Worm (Caenorhabditis elegans) whole organism, L1 larva: ENCODE results near the gene C23G10.11.
A peak's percentile ranks its signal among the peaks of the same experiment; 100 is the strongest.

ENCODE experiments used
- C16A3.4 ChIP-seq: fragments of 150-350 bp; optimal IDR thresholded peaks from 2 replicates; lab custom pipeline; 2014; ENCODE audit warnings: missing biosample characterization, missing genetic modification characterization
- C34B4.2 ChIP-seq: sonication (generic microtip); optimal IDR thresholded peaks from 2 replicates; lab custom pipeline; 2017; ENCODE audit warnings: mild to moderate bottlenecking, missing genetic modification characterization, missing compliant biosample characterization
- F16B12.6 ChIP-seq: fragments of 150-350 bp; optimal IDR thresholded peaks from 2 replicates; lab custom pipeline; 2014; ENCODE audit warnings: missing biosample characterization, missing genetic modification characterization
- Y116A8C.19 ChIP-seq: sonication (generic microtip); optimal IDR thresholded peaks from 2 replicates; lab custom pipeline; 2016; ENCODE audit warnings: missing compliant biosample characterization, missing genetic modification characterization, borderline replicate concordance
- aha-1 ChIP-seq: fragments of 150-350 bp; optimal IDR thresholded peaks from 2 replicates; lab custom pipeline; 2014; ENCODE audit warnings: missing biosample characterization, missing genetic modification characterization
- alr-1 ChIP-seq: fragments of 200-800 bp; sonication (Bioruptor generic); optimal IDR thresholded peaks from 2 replicates; lab custom pipeline; 2018; ENCODE audit warnings: borderline replicate concordance, mild to moderate bottlenecking, missing genetic modification characterization, missing compliant biosample characterization
- ama-1 ChIP-seq: fragments of 150-350 bp; optimal IDR thresholded peaks from 2 replicates; lab custom pipeline; 2014
- blmp-1 ChIP-seq: fragments of 150-350 bp; optimal IDR thresholded peaks from 2 replicates; lab custom pipeline; 2014; ENCODE audit warnings: missing biosample characterization, missing genetic modification characterization
- ceh-88 ChIP-seq: fragments of 200-800 bp; sonication (Bioruptor generic); IDR thresholded peaks from 2 replicates; pipeline ENCODE4 v1.3.6; 2022; ENCODE audit warnings: missing genetic modification characterization, missing compliant biosample characterization
- dpl-1 ChIP-seq, 3 experiments: fragments of 150-350 bp in 2 of 3; sonication (generic microtip) in 1 of 3; optimal IDR thresholded peaks; 2 replicates each; lab custom pipeline; 2014 to 2017; ENCODE audit warnings: missing biosample characterization in 3 of 3, missing genetic modification characterization in 3 of 3, missing genetic modification reagents in 3 of 3
- efl-1 ChIP-seq, 4 experiments: fragments of 150-350 bp; optimal IDR thresholded peaks in 3 of 4; peaks in 1 of 4; 1 replicate in 1 of 4; 2 replicates in 3 of 4; lab custom pipeline; 2014; ENCODE audit warnings: missing biosample characterization in 2 of 4, missing genetic modification characterization in 2 of 4, missing genetic modification reagents in 2 of 4
- efl-3 ChIP-seq: fragments of 200-800 bp; sonication (Bioruptor generic); optimal IDR thresholded peaks from 2 replicates; lab custom pipeline; 2018; ENCODE audit warnings: mild to moderate bottlenecking, missing genetic modification characterization, missing compliant biosample characterization
- egl-13 ChIP-seq: sonication (generic microtip); optimal IDR thresholded peaks from 2 replicates; lab custom pipeline; 2016; ENCODE audit warnings: missing genotype, missing genetic modification reagents, missing genetic modification characterization, missing compliant biosample characterization
- egl-27 ChIP-seq, 2 experiments: fragments of 150-350 bp in 1 of 2; sonication (generic microtip); optimal IDR thresholded peaks; 3 replicates each; lab custom pipeline; 2017 to 2018; ENCODE audit warnings: missing biosample characterization in 2 of 2, missing genetic modification characterization in 2 of 2, missing genetic modification reagents in 2 of 2
- fkh-10 ChIP-seq: sonication (generic microtip); optimal IDR thresholded peaks from 2 replicates; lab custom pipeline; 2017; ENCODE audit warnings: missing biosample characterization, missing genetic modification reagents, missing genetic modification characterization
- fkh-4 ChIP-seq: sonication (generic microtip); optimal IDR thresholded peaks from 2 replicates; lab custom pipeline; 2016; ENCODE audit warnings: missing compliant biosample characterization, missing genetic modification characterization, borderline replicate concordance
- grh-1 ChIP-seq: fragments of 200-800 bp; sonication (Bioruptor generic); IDR thresholded peaks from 2 replicates; pipeline ENCODE4 v1.3.6; 2022; ENCODE audit warnings: missing genetic modification reagents, missing genetic modification characterization, missing compliant biosample characterization
- hpl-2 ChIP-seq: fragments of 150-350 bp; optimal IDR thresholded peaks from 2 replicates; lab custom pipeline; 2014; ENCODE audit warnings: missing biosample characterization, missing genetic modification reagents, missing genetic modification characterization
- irx-1 ChIP-seq: sonication (generic microtip); optimal IDR thresholded peaks from 2 replicates; lab custom pipeline; 2016; ENCODE audit warnings: missing genetic modification characterization, missing compliant biosample characterization
- lin-13 ChIP-seq: fragments of 150-350 bp; optimal IDR thresholded peaks from 2 replicates; lab custom pipeline; 2014; ENCODE audit warnings: missing biosample characterization, missing genetic modification reagents, missing genetic modification characterization
- lin-14 ChIP-seq: fragments of 200-800 bp; sonication (Bioruptor generic); optimal IDR thresholded peaks from 2 replicates; lab custom pipeline; 2018; ENCODE audit warnings: mild to moderate bottlenecking, missing genetic modification characterization, moderate library complexity, missing compliant biosample characterization
- lin-35 ChIP-seq, 2 experiments: fragments of 150-350 bp; optimal IDR thresholded peaks; 2 replicates each; lab custom pipeline; 2014; ENCODE audit warnings: missing biosample characterization in 2 of 2, missing genetic modification characterization in 2 of 2, missing genetic modification reagents in 2 of 2
- lir-3 ChIP-seq: sonication (generic microtip); optimal IDR thresholded peaks from 2 replicates; lab custom pipeline; 2016; ENCODE audit warnings: mild to moderate bottlenecking, missing genetic modification characterization, moderate library complexity, missing compliant biosample characterization; ENCODE audit not compliant: poor library complexity
- lsy-2 ChIP-seq, 2 experiments: fragments of 150-350 bp; optimal IDR thresholded peaks; 2 replicates each; lab custom pipeline; 2014; ENCODE audit warnings: missing biosample characterization in 2 of 2, missing genetic modification characterization in 2 of 2
- mef-2 ChIP-seq: fragments of 150-350 bp; optimal IDR thresholded peaks from 2 replicates; lab custom pipeline; 2014; ENCODE audit warnings: missing biosample characterization, missing genetic modification characterization
- mep-1 ChIP-seq: fragments of 150-350 bp; optimal IDR thresholded peaks from 2 replicates; lab custom pipeline; 2014; ENCODE audit warnings: missing biosample characterization, missing genetic modification characterization
- nhr-20 ChIP-seq: sonication (generic microtip); optimal IDR thresholded peaks from 2 replicates; lab custom pipeline; 2016; ENCODE audit warnings: mild to moderate bottlenecking, missing genetic modification characterization, missing compliant biosample characterization
- nhr-237 ChIP-seq: fragments of 150-350 bp; optimal IDR thresholded peaks from 2 replicates; lab custom pipeline; 2014; ENCODE audit warnings: missing biosample characterization, missing genetic modification characterization
- nhr-28 ChIP-seq: fragments of 150-350 bp; optimal IDR thresholded peaks from 2 replicates; lab custom pipeline; 2014; ENCODE audit warnings: missing biosample characterization, missing genetic modification characterization
- nhr-47 ChIP-seq: sonication (generic microtip); optimal IDR thresholded peaks from 2 replicates; lab custom pipeline; 2016; ENCODE audit warnings: mild to moderate bottlenecking, missing genetic modification characterization, moderate library complexity, missing compliant biosample characterization
- nhr-77 ChIP-seq: fragments of 150-350 bp; optimal IDR thresholded peaks from 2 replicates; lab custom pipeline; 2014; ENCODE audit warnings: missing biosample characterization, missing genetic modification characterization
- nhr-85 ChIP-seq: sonication (generic microtip); peaks from one replicate; lab custom pipeline; 2016; ENCODE audit warnings: missing genetic modification characterization, inconsistent platforms, missing compliant biosample characterization
- nhr-90 ChIP-seq: sonication (generic microtip); optimal IDR thresholded peaks from 2 replicates; lab custom pipeline; 2016; ENCODE audit warnings: mild to moderate bottlenecking, missing genetic modification characterization, missing compliant biosample characterization; ENCODE audit not compliant: poor library complexity
- pqm-1 ChIP-seq: sonication (generic microtip); optimal IDR thresholded peaks from 3 replicates; lab custom pipeline; 2017; ENCODE audit warnings: missing biosample characterization, missing genetic modification characterization
- skn-1 ChIP-seq: fragments of 150-350 bp; optimal IDR thresholded peaks from 2 replicates; lab custom pipeline; 2014; ENCODE audit warnings: missing biosample characterization, missing genetic modification characterization
- snpc-4 ChIP-seq: fragments of 150-350 bp; optimal IDR thresholded peaks from 2 replicates; lab custom pipeline; 2014; ENCODE audit warnings: missing biosample characterization, missing genetic modification characterization
- sox-4 ChIP-seq: sonication (generic microtip); optimal IDR thresholded peaks from 2 replicates; lab custom pipeline; 2016; ENCODE audit warnings: missing genetic modification characterization, missing compliant biosample characterization
- unc-130 ChIP-seq: fragments of 150-350 bp; optimal IDR thresholded peaks from 2 replicates; lab custom pipeline; 2017; ENCODE audit warnings: missing biosample characterization, missing genetic modification characterization, inconsistent platforms
- unc-62 ChIP-seq: fragments of 150-350 bp; optimal IDR thresholded peaks from 2 replicates; lab custom pipeline; 2014; ENCODE audit warnings: missing biosample characterization, missing genetic modification reagents, missing genetic modification characterization
- zag-1 ChIP-seq: fragments of 150-350 bp; optimal IDR thresholded peaks from 2 replicates; lab custom pipeline; 2014; ENCODE audit warnings: missing biosample characterization, missing genetic modification characterization
- zip-4 ChIP-seq: fragments of 200-800 bp; sonication (Bioruptor generic); optimal IDR thresholded peaks from 2 replicates; lab custom pipeline; 2018; ENCODE audit warnings: mild to moderate bottlenecking, missing genetic modification characterization, moderate library complexity, missing compliant biosample characterization
- ztf-4 ChIP-seq: fragments of 150-350 bp; optimal IDR thresholded peaks from 2 replicates; lab custom pipeline; 2014; ENCODE audit warnings: missing biosample characterization, missing genetic modification characterization

Gene C23G10.11

DNA sequence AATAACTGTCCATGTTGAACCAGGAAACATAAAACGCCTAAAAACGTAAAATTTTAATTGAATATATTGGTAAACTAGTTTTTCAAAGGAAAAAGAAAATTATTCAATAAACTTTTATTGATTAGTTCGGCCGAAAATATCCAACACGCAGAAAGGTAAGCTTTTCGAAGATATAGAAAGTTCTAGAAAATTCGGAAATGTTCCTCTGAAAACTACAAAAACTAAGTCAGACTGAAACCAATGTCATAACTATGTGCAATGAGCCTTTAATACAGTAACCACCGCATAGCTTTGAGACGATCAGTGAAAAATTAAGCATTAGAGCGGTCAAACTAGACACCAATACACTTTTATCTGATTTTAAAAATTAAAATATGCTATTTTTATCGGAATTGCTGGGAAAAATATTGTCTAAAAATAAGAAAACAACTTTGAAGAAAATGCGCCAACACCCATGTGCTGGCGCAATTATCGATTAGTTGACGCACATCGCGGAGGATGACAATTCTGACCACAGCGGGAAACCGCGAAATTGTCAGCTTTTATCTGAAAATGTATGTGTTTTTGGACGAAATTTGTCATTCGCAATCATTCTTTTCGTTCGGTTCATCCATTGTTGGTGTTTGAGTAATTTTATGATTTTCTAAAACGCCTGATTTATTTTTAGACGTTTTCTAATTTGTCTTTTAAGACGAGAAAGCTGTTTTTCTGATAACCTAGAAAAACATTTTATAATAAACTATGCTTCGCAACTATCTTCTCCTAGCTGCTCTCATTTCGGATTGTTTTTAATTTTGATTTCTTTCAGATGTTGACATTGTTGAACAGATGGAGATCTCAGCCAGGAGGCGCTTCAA lies 16.8 kb downstream of the C23G10.11 start, which contains the start of the genes C23G10.7 and rpn-2 (continued):
- TF ChIP-seq Y116A8C.19 (tag; lab: Kevin White, UChicago) (no peak), lin-35 (GFP tag; optimal IDR thresholded peaks at IDR 0.05; lab: Kevin White, UChicago) (peak; percentile 71 to 82), nhr-77 (peak; percentile 47), egl-13 (tag; lab: Kevin White, UChicago) (peak; percentile 9), irx-1 (peak; percentile 49), efl-1 (optimal IDR thresholded peaks at IDR 0.05; lab: Kevin White, UChicago) (peak; percentile 74 to 79), efl-1 (GFP tag; optimal IDR thresholded peaks at IDR 0.05 in 1 of 2; lab: Kevin White, UChicago) (peak; percentile 72 to 97), lsy-2 (tag; optimal IDR thresholded peaks at IDR 0.05; lab: Kevin White, UChicago) (peak; percentile 83 to 86), lin-13 (GFP tag; lab: Kevin White, UChicago) (peak; percentile 66), alr-1 (tag; lab: Kevin White, UChicago) (no peak), nhr-47 (tag; lab: Kevin White, UChicago) (peak; percentile 80), blmp-1 (tag; lab: Kevin White, UChicago) (peak; percentile 52), ama-1 (lab: Kevin White, UChicago) (peak; percentile 14), unc-130 (tag; lab: Kevin White, UChicago) (no peak), pqm-1 (tag; lab: Kevin White, UChicago) (no peak), lir-3 (peak; percentile 1), nhr-20 (tag; lab: Kevin White, UChicago) (peak; percentile 72), C16A3.4 (tag; lab: Kevin White, UChicago) (peak; percentile 56), nhr-90 (peak; percentile 62), lin-14 (GFP tag; lab: Kevin White, UChicago) (peak; percentile 64), sox-4 (tag; lab: Kevin White, UChicago) (no peak), fkh-10 (GFP tag; lab: Kevin White, UChicago) (peak; percentile 20), efl-3 (GFP tag; lab: Kevin White, UChicago) (no peak), mep-1 (tag; lab: Kevin White, UChicago) (peak; percentile 90), unc-62 (GFP tag; lab: Kevin White, UChicago) (no peak)

DNA sequence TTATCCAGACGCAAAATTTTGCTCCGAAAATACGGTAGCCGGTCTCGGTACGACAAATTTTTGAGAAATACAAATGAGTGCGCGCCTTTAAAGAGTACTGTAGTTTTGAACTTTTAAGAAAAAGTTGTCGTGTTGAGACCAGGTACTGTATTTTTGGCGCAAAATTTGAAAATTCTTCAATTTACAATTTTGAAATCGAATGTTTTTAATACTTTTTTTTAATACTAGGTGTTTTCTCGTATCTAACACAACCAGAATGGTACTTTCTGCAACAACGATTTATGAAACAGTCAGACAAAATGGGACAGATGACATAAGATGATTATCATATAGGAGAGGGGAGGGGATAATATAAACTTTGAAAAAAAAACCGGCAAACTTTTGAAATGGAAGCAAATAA lies 19.7 kb downstream of the C23G10.11 start:
- TF ChIP-seq ztf-4 (tag; lab: Kevin White, UChicago), result no peak
- TF ChIP-seq efl-1 (optimal IDR thresholded peaks at IDR 0.05; lab: Kevin White, UChicago), result no peak
- peak in 1 of 2 experiments; percentile 63 for TF ChIP-seq efl-1 (GFP tag; optimal IDR thresholded peaks at IDR 0.05 in 1 of 2; lab: Kevin White, UChicago)

DNA sequence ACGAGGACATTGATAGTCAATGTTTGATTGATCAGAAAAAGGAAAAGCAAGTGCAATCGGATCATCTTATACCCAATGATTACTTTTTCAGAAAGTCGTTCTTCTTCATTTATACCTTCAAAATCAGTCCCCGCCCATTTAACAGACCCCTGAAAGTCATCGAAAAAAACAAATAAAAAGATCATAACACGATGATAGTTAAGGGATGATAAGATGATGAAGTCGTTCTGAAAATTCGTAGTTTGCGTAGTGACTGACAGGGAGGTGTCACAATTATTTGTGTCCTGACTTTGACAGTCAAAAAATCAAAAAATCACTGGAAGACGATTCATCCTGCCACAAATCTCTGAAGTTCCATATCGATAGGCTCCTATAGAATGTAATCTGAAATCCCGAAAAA lies 20.9 kb downstream of the C23G10.11 start, which contains the start of gene ugt-66:
Gene ugt-66 (minus strand): TSS at position 101 of the 400 bp plus-strand sequence.
- TF ChIP-seq dpl-1 (GFP tag; optimal IDR thresholded peaks at IDR 0.05; lab: Kevin White, UChicago), result no peak
- no peak for TF ChIP-seq lsy-2 (tag; optimal IDR thresholded peaks at IDR 0.05; lab: Kevin White, UChicago)
- TF ChIP-seq skn-1 (tag; lab: Kevin White, UChicago), result no peak
- no peak for TF ChIP-seq mef-2 (tag; lab: Kevin White, UChicago)
- no peak for TF ChIP-seq nhr-85 (tag; lab: Kevin White, UChicago)
- TF ChIP-seq nhr-28 (tag; lab: Kevin White, UChicago), result no peak
- no peak for TF ChIP-seq unc-130 (tag; lab: Kevin White, UChicago)
- TF ChIP-seq fkh-4, result no peak
- no peak for TF ChIP-seq C34B4.2 (tag; lab: Kevin White, UChicago)
- no peak for TF ChIP-seq grh-1 (GFP tag; lab: Robert Waterston, UW)

DNA sequence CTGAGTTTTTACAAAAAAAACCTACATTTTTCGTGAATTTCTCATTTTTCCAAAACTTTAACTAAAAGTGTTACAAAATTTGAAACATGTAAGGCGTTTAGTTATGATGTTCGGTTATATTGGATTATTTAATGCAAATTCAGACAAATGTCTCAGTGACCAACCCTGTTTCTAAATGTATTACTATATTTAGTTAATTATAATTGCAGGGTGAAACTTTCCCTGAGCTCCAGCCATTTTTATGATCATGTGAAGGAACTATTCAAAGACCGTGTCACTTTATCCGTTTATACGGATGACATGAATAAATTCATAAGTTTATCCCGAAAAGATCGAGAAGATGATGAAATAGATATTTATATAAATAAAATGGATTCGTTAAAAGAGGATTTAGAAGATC lies 24.6 kb downstream of the C23G10.11 start, which contains the start of gene C23G10.5:
Gene C23G10.5 (plus strand): TSS at position 301 of the 400 bp plus-strand sequence.
- no peak for TF ChIP-seq grh-1 (GFP tag; lab: Robert Waterston, UW)
- no peak for TF ChIP-seq efl-1 (optimal IDR thresholded peaks at IDR 0.05; lab: Kevin White, UChicago)
- no peak for TF ChIP-seq efl-1 (GFP tag; optimal IDR thresholded peaks at IDR 0.05 in 1 of 2; lab: Kevin White, UChicago)
- no peak for TF ChIP-seq F16B12.6 (tag; lab: Kevin White, UChicago)
- no peak for TF ChIP-seq nhr-47 (tag; lab: Kevin White, UChicago)
- no peak for TF ChIP-seq unc-62 (GFP tag; lab: Kevin White, UChicago)
- no peak for TF ChIP-seq nhr-237 (tag; lab: Kevin White, UChicago)
- TF ChIP-seq egl-27 (tag; optimal IDR thresholded peaks at IDR 0.05; lab: Kevin White, UChicago), result no peak
- TF ChIP-seq zip-4 (GFP tag; lab: Kevin White, UChicago), result no peak
- no peak for TF ChIP-seq mef-2 (tag; lab: Kevin White, UChicago)
- TF ChIP-seq zag-1, result no peak
- no peak for TF ChIP-seq aha-1
- no peak for TF ChIP-seq snpc-4
- TF ChIP-seq ceh-88 (GFP tag; lab: Robert Waterston, UW), result no peak
- no peak for TF ChIP-seq irx-1
- TF ChIP-seq dpl-1 (GFP tag; optimal IDR thresholded peaks at IDR 0.05; lab: Kevin White, UChicago), result no peak
- TF ChIP-seq nhr-85 (tag; lab: Kevin White, UChicago), result no peak
- TF ChIP-seq hpl-2, result no peak
